Fruit fly (Drosophila melanogaster) whole organism, prepupa: ENCODE data around the gene nrv2.
A peak's percentile ranks its signal among the peaks of the same experiment; 100 is the strongest.

Experiments
- Blimp-1 ChIP-seq: fragments of 200-800 bp; sonication (Bioruptor generic); optimal IDR thresholded peaks from 3 replicates; lab custom pipeline; 2017; ENCODE audit warnings: missing biosample characterization, missing genetic modification characterization, mild to moderate bottlenecking, moderate library complexity, missing genetic modification reagents
- CG10631 ChIP-seq: fragments of 200-800 bp; sonication (Bioruptor generic); optimal IDR thresholded peaks from 2 replicates; lab custom pipeline; 2016; ENCODE audit warnings: missing biosample characterization, missing genetic modification characterization
- CG10669 ChIP-seq: fragments of 200-800 bp; sonication (Bioruptor generic); optimal IDR thresholded peaks from 3 replicates; lab custom pipeline; 2018; ENCODE audit warnings: missing biosample characterization, mild to moderate bottlenecking, missing genetic modification characterization, moderate library complexity
- CG11294 ChIP-seq: fragments of 200-800 bp; sonication (Bioruptor generic); IDR thresholded peaks from 2 replicates; pipeline ENCODE4 v1.3.6; 2022; ENCODE audit warnings: missing biosample characterization, missing genetic modification characterization
- CG16779 ChIP-seq: fragments of 200-800 bp; sonication (Bioruptor generic); optimal IDR thresholded peaks from 3 replicates; lab custom pipeline; 2017; ENCODE audit warnings: missing biosample characterization, mild to moderate bottlenecking, missing genetic modification characterization
- CG31627 ChIP-seq: fragments of 200-800 bp; sonication (Bioruptor generic); optimal IDR thresholded peaks from 3 replicates; lab custom pipeline; 2016; ENCODE audit warnings: missing biosample characterization, missing genetic modification characterization
- CG32006 ChIP-seq: fragments of 200-800 bp; sonication (Bioruptor generic); optimal IDR thresholded peaks from 3 replicates; lab custom pipeline; 2017; ENCODE audit warnings: missing biosample characterization, mild to moderate bottlenecking, missing genetic modification characterization
- CG3919 ChIP-seq: fragments of 200-800 bp; sonication (Bioruptor generic); optimal IDR thresholded peaks from 3 replicates; lab custom pipeline; 2016; ENCODE audit warnings: missing biosample characterization, missing genetic modification characterization
- CG4318 ChIP-seq: fragments of 200-800 bp; sonication (Bioruptor generic); optimal IDR thresholded peaks from 3 replicates; lab custom pipeline; 2017; ENCODE audit warnings: missing biosample characterization, mild to moderate bottlenecking, missing genetic modification characterization
- CG6276 ChIP-seq: fragments of 200-800 bp; sonication (Bioruptor generic); optimal IDR thresholded peaks from 2 replicates; lab custom pipeline; 2017; ENCODE audit warnings: missing biosample characterization, mild to moderate bottlenecking, missing genetic modification characterization
- CG6792 ChIP-seq: fragments of 200-800 bp; sonication (Bioruptor generic); optimal IDR thresholded peaks from 3 replicates; lab custom pipeline; 2016; ENCODE audit warnings: missing biosample characterization, missing genetic modification characterization
- CG6808 ChIP-seq: fragments of 200-800 bp; sonication (Bioruptor generic); optimal IDR thresholded peaks from 3 replicates; lab custom pipeline; 2017; ENCODE audit warnings: missing biosample characterization, missing genetic modification characterization, mild to moderate bottlenecking, moderate library complexity, missing genetic modification reagents
- Eip78C ChIP-seq: fragments of 200-800 bp; sonication (Bioruptor generic); peaks from one replicate; lab custom pipeline; 2016; ENCODE audit warnings: missing biosample characterization, missing genetic modification characterization
- Ets21C ChIP-seq: fragments of 200-800 bp; sonication (Bioruptor generic); optimal IDR thresholded peaks from 3 replicates; lab custom pipeline; 2016; ENCODE audit warnings: missing biosample characterization, missing genetic modification characterization
- Ets96B ChIP-seq: fragments of 200-800 bp; optimal IDR thresholded peaks from 2 replicates; lab custom pipeline; 2019; ENCODE audit warnings: missing biosample characterization, mild to moderate bottlenecking, missing genetic modification characterization, moderate library complexity
- Hr39 ChIP-seq: fragments of 200-800 bp; sonication (Bioruptor generic); optimal IDR thresholded peaks from 2 replicates; lab custom pipeline; 2016; ENCODE audit warnings: missing biosample characterization, missing genetic modification characterization
- Hr4 ChIP-seq: fragments of 200-800 bp; sonication (Bioruptor generic); optimal IDR thresholded peaks from 3 replicates; lab custom pipeline; 2016; ENCODE audit warnings: missing biosample characterization, missing genetic modification characterization
- Lpt ChIP-seq: fragments of 200-800 bp; sonication (Bioruptor generic); optimal IDR thresholded peaks from 3 replicates; lab custom pipeline; 2016; ENCODE audit warnings: missing biosample characterization, missing genetic modification characterization
- Met ChIP-seq: fragments of 200-800 bp; sonication (Bioruptor generic); optimal IDR thresholded peaks from 3 replicates; lab custom pipeline; 2016; ENCODE audit warnings: missing biosample characterization, missing genetic modification characterization
- Smox ChIP-seq: fragments of 200-800 bp; sonication (Bioruptor generic); optimal IDR thresholded peaks from 3 replicates; lab custom pipeline; 2016; ENCODE audit warnings: missing biosample characterization, missing genetic modification characterization
- Sox14 ChIP-seq: fragments of 200-800 bp; sonication (Bioruptor generic); optimal IDR thresholded peaks from 3 replicates; lab custom pipeline; 2016; ENCODE audit warnings: missing biosample characterization, missing genetic modification characterization
- Sox15 ChIP-seq: fragments of 200-800 bp; sonication (Bioruptor generic); optimal IDR thresholded peaks from 3 replicates; lab custom pipeline; 2016; ENCODE audit warnings: missing biosample characterization, missing genetic modification characterization
- achi ChIP-seq: fragments of 200-800 bp; sonication (Bioruptor generic); optimal IDR thresholded peaks from 3 replicates; lab custom pipeline; 2016; ENCODE audit warnings: missing biosample characterization, missing genetic modification characterization
- cyc ChIP-seq: fragments of 200-800 bp; sonication (Bioruptor generic); optimal IDR thresholded peaks from 3 replicates; lab custom pipeline; 2016; ENCODE audit warnings: missing biosample characterization, missing genetic modification characterization
- dac ChIP-seq: fragments of 200-800 bp; sonication (Bioruptor generic); optimal IDR thresholded peaks from 2 replicates; lab custom pipeline; 2017; ENCODE audit warnings: missing biosample characterization, mild to moderate bottlenecking, missing genetic modification characterization
- dsx ChIP-seq: fragments of 200-800 bp; optimal IDR thresholded peaks from 3 replicates; lab custom pipeline; 2019; ENCODE audit warnings: missing biosample characterization, mild to moderate bottlenecking, missing genetic modification characterization, moderate library complexity; ENCODE audit not compliant: poor library complexity, severe bottlenecking
- eg ChIP-seq: fragments of 200-800 bp; sonication (Bioruptor generic); IDR thresholded peaks from 3 replicates; pipeline ENCODE4 v1.3.6; 2022; ENCODE audit warnings: missing biosample characterization, missing genetic modification characterization
- esn ChIP-seq: fragments of 200-800 bp; sonication (Bioruptor generic); optimal IDR thresholded peaks from 2 replicates; lab custom pipeline; 2016; ENCODE audit warnings: missing biosample characterization, mild to moderate bottlenecking, missing genetic modification characterization, moderate library complexity
- fd59A ChIP-seq: fragments of 200-800 bp; sonication (Bioruptor generic); optimal IDR thresholded peaks from 2 replicates; lab custom pipeline; 2017; ENCODE audit warnings: missing biosample characterization, mild to moderate bottlenecking, missing genetic modification characterization, missing genetic modification reagents
- fd85E ChIP-seq: fragments of 200-800 bp; sonication (Bioruptor generic); optimal IDR thresholded peaks from 3 replicates; lab custom pipeline; 2016; ENCODE audit warnings: missing biosample characterization, missing genetic modification characterization
- fkh ChIP-seq: fragments of 200-800 bp; sonication (Bioruptor generic); optimal IDR thresholded peaks from 3 replicates; lab custom pipeline; 2017; ENCODE audit warnings: missing biosample characterization, mild to moderate bottlenecking, missing genetic modification characterization, moderate library complexity
- lz ChIP-seq: fragments of 200-800 bp; sonication (Bioruptor generic); optimal IDR thresholded peaks from 3 replicates; lab custom pipeline; 2016; ENCODE audit warnings: missing biosample characterization, missing genetic modification characterization
- pdm3 ChIP-seq: fragments of 200-800 bp; sonication (Bioruptor generic); optimal IDR thresholded peaks from 3 replicates; lab custom pipeline; 2016; ENCODE audit warnings: missing biosample characterization, missing genetic modification characterization
- spab ChIP-seq: fragments of 200-800 bp; sonication (Bioruptor generic); optimal IDR thresholded peaks from 2 replicates; lab custom pipeline; 2017; ENCODE audit warnings: missing biosample characterization, mild to moderate bottlenecking, missing genetic modification characterization, missing genetic modification reagents
- ss ChIP-seq, 2 experiments: fragments of 200-800 bp; sonication (Bioruptor generic); optimal IDR thresholded peaks; 2 replicates in 1 of 2; 3 replicates in 1 of 2; lab custom pipeline; 2017 to 2018; ENCODE audit warnings: mild to moderate bottlenecking in 2 of 2, missing biosample characterization in 2 of 2, missing genetic modification characterization in 2 of 2, moderate library complexity in 1 of 2
- svp ChIP-seq: fragments of 200-800 bp; sonication (Bioruptor generic); peaks from one replicate; lab custom pipeline; 2016; ENCODE audit warnings: missing biosample characterization, missing genetic modification characterization
- vri ChIP-seq: fragments of 200-800 bp; sonication (Bioruptor generic); optimal IDR thresholded peaks from 3 replicates; lab custom pipeline; 2016; ENCODE audit warnings: missing biosample characterization, mild to moderate bottlenecking, missing genetic modification characterization

The nrv2 gene

dm6 chr2L:6798762-6799246 lies at the start of gene nrv2, which contains the start of gene CG43610:
nrv2 (minus strand) TSS chr2L:6798862.
CG43610 (plus strand) TSS chr2L:6799196.
- TF ChIP-seq pdm3 = no peak
- no peak for TF ChIP-seq Smox

- TF ChIP-seq Sox14 (GFP tag; lab: Kevin White, UChicago) = no peak
- TF ChIP-seq fkh (GFP tag; lab: Kevin White, UChicago) = no peak
Observed at dm6 chr2L:6843434-6843833, 44.8 kb upstream of the nrv2 start.

dm6 chr2L:6841349-6841748 lies 42.7 kb upstream of the nrv2 start:
- TF ChIP-seq Hr39 (GFP tag; lab: Kevin White, UChicago) = peak; percentile 25
- peak; percentile 10 for TF ChIP-seq CG6792 (GFP tag; lab: Kevin White, UChicago)
- no peak for TF ChIP-seq fd59A
- peak; percentile 1 for TF ChIP-seq achi (GFP tag; lab: Kevin White, UChicago)
- TF ChIP-seq Ets21C (GFP tag; lab: Kevin White, UChicago) = no peak
- peak; percentile 52 for TF ChIP-seq Met (GFP tag; lab: Kevin White, UChicago)
- no peak for TF ChIP-seq lz
- TF ChIP-seq CG6808 = peak; percentile 7
- TF ChIP-seq CG10669 (GFP tag; lab: Kevin White, UChicago) = peak; percentile 5
- peak; percentile 3 for TF ChIP-seq CG10631 (GFP tag; lab: Kevin White, UChicago)
- peak; percentile 2 for TF ChIP-seq spab (GFP tag; lab: Kevin White, UChicago)
- TF ChIP-seq fkh (GFP tag; lab: Kevin White, UChicago) = peak; percentile 14
- peak; percentile 22 for TF ChIP-seq CG31627 (GFP tag; lab: Kevin White, UChicago)
- TF ChIP-seq svp (GFP tag; lab: Kevin White, UChicago) = peak; percentile 39
- TF ChIP-seq CG3919 (GFP tag; lab: Kevin White, UChicago) = peak; percentile 4
- no peak for TF ChIP-seq ss (GFP tag; optimal IDR thresholded peaks at IDR 0.05; lab: Kevin White, UChicago)
- TF ChIP-seq, all 60 proteins: peak for 12

- TF ChIP-seq Met (GFP tag; lab: Kevin White, UChicago) (no peak), fd85E (GFP tag; lab: Kevin White, UChicago) (no peak), dac (GFP tag; lab: Kevin White, UChicago) (no peak), Eip78C (no peak), esn (GFP tag; lab: Kevin White, UChicago) (no peak), achi (GFP tag; lab: Kevin White, UChicago) (no peak), cyc (GFP tag; lab: Kevin White, UChicago) (no peak), Blimp-1 (GFP tag; lab: Kevin White, UChicago) (no peak), CG6276 (GFP tag; lab: Kevin White, UChicago) (no peak), fd59A (no peak), Lpt (GFP tag; lab: Kevin White, UChicago) (no peak), vri (GFP tag; lab: Kevin White, UChicago) (no peak), CG10669 (GFP tag; lab: Kevin White, UChicago) (no peak), Smox (no peak), eg (GFP tag; lab: Robert Waterston, UW) (no peak), CG32006 (no peak), Sox15 (no peak), CG16779 (tag; lab: Kevin White, UChicago) (no peak)
- TF ChIP-seq, all 60 proteins: peak for 0
Observed at dm6 chr2L:6837829-6838228, 39.2 kb upstream of the nrv2 start.

- TF ChIP-seq dac (GFP tag; lab: Kevin White, UChicago) (no peak), Sox14 (GFP tag; lab: Kevin White, UChicago) (no peak), dsx (GFP tag; lab: Kevin White, UChicago) (no peak), fd59A (no peak), fkh (GFP tag; lab: Kevin White, UChicago) (no peak), CG11294 (GFP tag; lab: Robert Waterston, UW) (no peak), Sox15 (no peak), Ets96B (tag; lab: Kevin White, UChicago) (no peak), Lpt (GFP tag; lab: Kevin White, UChicago) (no peak), svp (GFP tag; lab: Kevin White, UChicago) (no peak), Hr39 (GFP tag; lab: Kevin White, UChicago) (no peak), Ets21C (GFP tag; lab: Kevin White, UChicago) (no peak), CG4318 (GFP tag; lab: Kevin White, UChicago) (no peak), Hr4 (GFP tag; lab: Kevin White, UChicago) (no peak), CG6276 (GFP tag; lab: Kevin White, UChicago) (no peak)
Observed at dm6 chr2L:6836114-6836513, 37.5 kb upstream of the nrv2 start.
